Worm (Caenorhabditis elegans): ENCODE results near the gene ZK285.2.

- TF ChIP-seq ztf-11 (tag; optimal IDR thresholded peaks at IDR 0.05) (no peak), unc-62 (GFP tag; optimal IDR thresholded peaks at IDR 0.05) (no peak), pha-4 (tag; optimal IDR thresholded peaks at IDR 0.05) (no peak), nhr-76 (tag; optimal IDR thresholded peaks at IDR 0.05) (no peak), lsy-2 (tag; optimal IDR thresholded peaks at IDR 0.05) (no peak), tbx-8 (GFP tag; optimal IDR thresholded peaks at IDR 0.05) (no peak), mep-1 (tag; optimal IDR thresholded peaks at IDR 0.05) (no peak), sem-2 (GFP tag; optimal IDR thresholded peaks at IDR 0.05) (no peak), elt-3 (tag; optimal IDR thresholded peaks at IDR 0.05) (no peak), nhr-28 (tag; optimal IDR thresholded peaks at IDR 0.05) (no peak)
Observed at ce11 chrV:16053373-16053772, 6.7 kb downstream of the ZK285.2 start, which contains the start of gene F14H3.3.
